Fruit fly (Drosophila melanogaster) whole organism, embryonic: Measurements from ENCODE around the gene CG13364.

Source experiments
- Abd-B ChIP-seq: fragments of 200-800 bp; sonication (Bioruptor generic); optimal IDR thresholded peaks from 2 replicates; lab custom pipeline; 2018; ENCODE audit warnings: missing biosample characterization, mild to moderate bottlenecking, missing genetic modification characterization, moderate library complexity
- Asciz ChIP-seq: fragments of 200-800 bp; sonication (Bioruptor generic); optimal IDR thresholded peaks from 2 replicates; lab custom pipeline; 2017; ENCODE audit warnings: missing biosample characterization, mild to moderate bottlenecking, missing genetic modification characterization, missing genetic modification reagents
- CG10543 ChIP-seq: fragments of 200-800 bp; sonication (Bioruptor generic); optimal IDR thresholded peaks from 3 replicates; lab custom pipeline; 2017; ENCODE audit warnings: missing biosample characterization, mild to moderate bottlenecking, missing genetic modification characterization, moderate library complexity
- CG11504 ChIP-seq: fragments of 200-800 bp; sonication (Bioruptor generic); optimal IDR thresholded peaks from 3 replicates; lab custom pipeline; 2019; ENCODE audit warnings: missing biosample characterization, mild to moderate bottlenecking, missing genetic modification characterization, moderate library complexity
- CG12769 ChIP-seq: fragments of 200-800 bp; sonication (Bioruptor generic); optimal IDR thresholded peaks from 2 replicates; lab custom pipeline; 2019; ENCODE audit warnings: missing biosample characterization, mild to moderate bottlenecking, missing genetic modification characterization, moderate library complexity
- CG1647 ChIP-seq: fragments of 200-800 bp; sonication (Bioruptor generic); optimal IDR thresholded peaks from 3 replicates; lab custom pipeline; 2016; ENCODE audit warnings: missing biosample characterization, missing genetic modification characterization
- CG17186 ChIP-seq: fragments of 200-800 bp; sonication (Bioruptor generic); optimal IDR thresholded peaks from 3 replicates; lab custom pipeline; 2017; ENCODE audit warnings: missing biosample characterization, missing genetic modification reagents, missing genetic modification characterization
- CG17568 ChIP-seq: fragments of 200-800 bp; sonication (Bioruptor generic); optimal IDR thresholded peaks from 2 replicates; lab custom pipeline; 2018; ENCODE audit warnings: missing biosample characterization, mild to moderate bottlenecking, missing genetic modification characterization, moderate library complexity
- CG18599 ChIP-seq: fragments of 200-800 bp; sonication (Bioruptor generic); optimal IDR thresholded peaks from 3 replicates; lab custom pipeline; 2017; ENCODE audit warnings: missing biosample characterization, missing genetic modification characterization, mild to moderate bottlenecking, moderate library complexity, missing genetic modification reagents
- CG3065 ChIP-seq: fragments of 200-800 bp; sonication (Bioruptor generic); optimal IDR thresholded peaks from 2 replicates; lab custom pipeline; 2016; ENCODE audit warnings: missing biosample characterization, missing genetic modification characterization
- CG31441 ChIP-seq: fragments of 200-800 bp; sonication (Bioruptor generic); IDR thresholded peaks from 2 replicates; pipeline ENCODE4 v1.3.6; 2022; ENCODE audit warnings: missing biosample characterization, missing genetic modification characterization
- CG32532 ChIP-seq: fragments of 200-800 bp; sonication (Bioruptor generic); IDR thresholded peaks from 2 replicates; pipeline ENCODE4 v1.3.6; 2022; ENCODE audit warnings: missing biosample characterization, missing genetic modification characterization
- CG3995 ChIP-seq: fragments of 200-800 bp; sonication (Bioruptor generic); optimal IDR thresholded peaks from 3 replicates; lab custom pipeline; 2016; ENCODE audit warnings: missing biosample characterization, missing genetic modification characterization
- CG4282 ChIP-seq: fragments of 200-800 bp; sonication (Bioruptor generic); optimal IDR thresholded peaks from 2 replicates; lab custom pipeline; 2016; ENCODE audit warnings: missing biosample characterization, missing genetic modification characterization
- CG6765 ChIP-seq: fragments of 200-800 bp; sonication (Bioruptor generic); optimal IDR thresholded peaks from 3 replicates; lab custom pipeline; 2017; ENCODE audit warnings: missing biosample characterization, mild to moderate bottlenecking, missing genetic modification characterization
- CG6791 ChIP-seq: fragments of 200-800 bp; sonication (Bioruptor generic); IDR thresholded peaks from 3 replicates; pipeline ENCODE4 v1.3.6; 2022; ENCODE audit warnings: missing biosample characterization, missing genetic modification characterization; ENCODE audit not compliant: partially characterized antibody
- CG9727 ChIP-seq: fragments of 200-800 bp; sonication (Bioruptor generic); optimal IDR thresholded peaks from 3 replicates; lab custom pipeline; 2017; ENCODE audit warnings: missing biosample characterization, mild to moderate bottlenecking, missing genetic modification characterization
- Ets65A ChIP-seq: fragments of 200-800 bp; sonication (Bioruptor generic); peaks from one replicate; lab custom pipeline; 2016; ENCODE audit warnings: missing biosample characterization, missing genetic modification characterization
- Hey ChIP-seq: fragments of 200-800 bp; sonication (Bioruptor generic); optimal IDR thresholded peaks from 3 replicates; lab custom pipeline; 2018; ENCODE audit warnings: missing biosample characterization, mild to moderate bottlenecking, missing genetic modification characterization
- Hr39 ChIP-seq: fragments of >200 bp; optimal IDR thresholded peaks from 2 replicates; lab custom pipeline; 2017
- Hr78 ChIP-seq, 2 experiments: fragments of 200-800 bp in 1 of 2; fragments of >200 bp in 1 of 2; sonication (Bioruptor generic) in 1 of 2; optimal IDR thresholded peaks; 2 replicates each; lab custom pipeline; 2017 to 2019; ENCODE audit warnings: missing biosample characterization in 2 of 2, missing genetic modification characterization in 2 of 2, mild to moderate bottlenecking in 1 of 2, moderate library complexity in 1 of 2
- Pdp1 ChIP-seq, 2 experiments: fragments of 200-800 bp; sonication (Bioruptor generic); optimal IDR thresholded peaks; 3 replicates each; lab custom pipeline; 2016; ENCODE audit warnings: missing biosample characterization in 2 of 2, missing genetic modification characterization in 2 of 2, mild to moderate bottlenecking in 1 of 2, moderate library complexity in 1 of 2
- Sox102F ChIP-seq: fragments of 200-800 bp; sonication (Bioruptor generic); optimal IDR thresholded peaks from 2 replicates; lab custom pipeline; 2018; ENCODE audit warnings: missing biosample characterization, mild to moderate bottlenecking, missing genetic modification characterization, moderate library complexity
- Taf1 ChIP-seq: fragments of 200-800 bp; sonication (Bioruptor generic); IDR thresholded peaks from 2 replicates; pipeline ENCODE4 v1.3.6; 2022; ENCODE audit warnings: missing biosample characterization, missing genetic modification characterization
- Xbp1 ChIP-seq: fragments of 200-800 bp; sonication (Bioruptor generic); optimal IDR thresholded peaks from 3 replicates; lab custom pipeline; 2016; ENCODE audit warnings: missing biosample characterization, mild to moderate bottlenecking, missing genetic modification characterization
- amos ChIP-seq: fragments of 200-800 bp; sonication (Bioruptor generic); IDR thresholded peaks from 2 replicates; pipeline ENCODE4 v1.3.6; 2022; ENCODE audit warnings: missing biosample characterization, missing genetic modification characterization; ENCODE audit not compliant: partially characterized antibody
- ase ChIP-seq: fragments of 200-800 bp; sonication (Bioruptor generic); IDR thresholded peaks from 3 replicates; pipeline ENCODE4 v1.3.6; 2022; ENCODE audit warnings: missing biosample characterization, missing genetic modification characterization
- ato ChIP-seq: fragments of 200-800 bp; sonication (Bioruptor generic); IDR thresholded peaks from 2 replicates; pipeline ENCODE4 v1.3.6; 2022; ENCODE audit warnings: missing biosample characterization, missing genetic modification characterization; ENCODE audit not compliant: partially characterized antibody
- btn ChIP-seq: fragments of 200-800 bp; sonication (Bioruptor generic); optimal IDR thresholded peaks from 2 replicates; lab custom pipeline; 2016; ENCODE audit warnings: missing biosample characterization, missing genetic modification characterization
- chinmo ChIP-seq: fragments of 200-800 bp; sonication (Bioruptor generic); IDR thresholded peaks from 4 replicates; pipeline ENCODE4 v1.3.6; 2022; ENCODE audit warnings: missing biosample characterization, missing genetic modification characterization; ENCODE audit not compliant: partially characterized antibody
- ems ChIP-seq: fragments of 200-800 bp; sonication (Bioruptor generic); optimal IDR thresholded peaks from 3 replicates; lab custom pipeline; 2016; ENCODE audit warnings: missing biosample characterization, missing genetic modification characterization
- gsb ChIP-seq: fragments of 200-800 bp; sonication (Bioruptor generic); IDR thresholded peaks from 2 replicates; pipeline ENCODE4 v1.3.6; 2022; ENCODE audit warnings: missing biosample characterization, missing genetic modification characterization
- lbe ChIP-seq: fragments of 200-800 bp; sonication (Bioruptor generic); optimal IDR thresholded peaks from 2 replicates; lab custom pipeline; 2016; ENCODE audit warnings: missing biosample characterization, mild to moderate bottlenecking, missing genetic modification characterization
- nau ChIP-seq: fragments of 200-800 bp; sonication (Bioruptor generic); optimal IDR thresholded peaks from 3 replicates; lab custom pipeline; 2017; ENCODE audit warnings: missing biosample characterization, mild to moderate bottlenecking, missing genetic modification characterization, missing genetic modification reagents
- repo ChIP-seq: fragments of 200-800 bp; sonication (Bioruptor generic); optimal IDR thresholded peaks from 2 replicates; lab custom pipeline; 2016; ENCODE audit warnings: missing biosample characterization, missing genetic modification characterization
- rib ChIP-seq: fragments of 200-800 bp; sonication (Bioruptor generic); IDR thresholded peaks from 2 replicates; pipeline ENCODE4 v1.3.6; 2022; ENCODE audit warnings: missing biosample characterization, missing genetic modification characterization
- scrt ChIP-seq: fragments of 200-800 bp; sonication (Bioruptor generic); optimal IDR thresholded peaks from 2 replicates; lab custom pipeline; 2018; ENCODE audit warnings: missing biosample characterization, mild to moderate bottlenecking, missing genetic modification characterization, moderate library complexity
- sens ChIP-seq: fragments of 200-800 bp; sonication (Bioruptor generic); peaks from one replicate; lab custom pipeline; 2016; ENCODE audit warnings: missing biosample characterization, missing genetic modification characterization
- sens-2 ChIP-seq: fragments of 200-800 bp; sonication (Bioruptor generic); IDR thresholded peaks from 2 replicates; pipeline ENCODE4 v1.3.6; 2022; ENCODE audit warnings: missing biosample characterization, missing genetic modification characterization
- slp2 ChIP-seq: fragments of 200-800 bp; sonication (Bioruptor generic); optimal IDR thresholded peaks from 2 replicates; lab custom pipeline; 2016; ENCODE audit warnings: missing biosample characterization, missing genetic modification characterization
- sr ChIP-seq: fragments of 200-800 bp; sonication (Bioruptor generic); IDR thresholded peaks from 3 replicates; pipeline ENCODE4 v1.3.6; 2022; ENCODE audit warnings: missing biosample characterization, missing genetic modification characterization

Gene CG13364

dm6 chrX:598322-599057 is 26.5 kb downstream of the CG13364 start (continued):
- TF ChIP-seq Pdp1 (GFP tag; optimal IDR thresholded peaks at IDR 0.05; lab: Kevin White, UChicago) (peak in 1 of 2 experiments; percentile 61), CG6765 (GFP tag; lab: Kevin White, UChicago) (no peak), CG12769 (tag; lab: Kevin White, UChicago) (peak; percentile 71), Hey (tag; lab: Kevin White, UChicago) (peak; percentile 99), CG17568 (GFP tag; lab: Kevin White, UChicago) (no peak), Hr78 (GFP tag; optimal IDR thresholded peaks at IDR 0.05; lab: Kevin White, UChicago) (no peak), repo (no peak), CG10543 (peak; percentile 39), CG3065 (GFP tag; lab: Kevin White, UChicago) (no peak), CG18599 (GFP tag; lab: Kevin White, UChicago) (peak; percentile 7), CG17186 (no peak), nau (no peak), CG6791 (no peak), CG3995 (GFP tag; lab: Kevin White, UChicago) (no peak), lbe (no peak), scrt (no peak)

DNA sequence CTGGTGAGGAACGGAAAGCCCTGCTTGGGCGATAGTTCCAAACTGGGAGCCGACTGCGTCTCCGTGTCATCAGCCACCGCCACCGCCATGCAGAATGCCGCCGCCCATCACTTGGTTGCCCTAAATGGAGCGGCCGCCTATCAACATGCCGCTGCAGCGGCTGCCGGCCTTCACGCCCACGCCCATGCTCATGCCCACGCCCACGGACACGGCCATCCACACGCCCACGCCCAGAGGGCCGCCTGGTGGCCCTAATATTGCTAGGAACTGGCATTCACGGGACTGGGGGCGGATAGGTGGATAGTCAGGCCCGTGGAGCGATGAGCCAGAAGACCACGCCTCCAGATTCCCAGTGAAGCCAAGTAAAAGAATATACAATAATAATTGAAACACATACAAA is 27.9 kb downstream of the CG13364 start:
- TF ChIP-seq CG32532 (GFP tag; lab: Robert Waterston, UW): no peak
- TF ChIP-seq btn (GFP tag; lab: Kevin White, UChicago): no peak
- no peak for TF ChIP-seq sens-2 (GFP tag; lab: Robert Waterston, UW)
- no peak for TF ChIP-seq rib (GFP tag; lab: Robert Waterston, UW)
- no peak for TF ChIP-seq slp2 (GFP tag; lab: Kevin White, UChicago)
- no peak for TF ChIP-seq CG9727
- no peak for TF ChIP-seq Asciz (GFP tag; lab: Kevin White, UChicago)
- TF ChIP-seq amos: 0 out of 2 replicates have a peak, but pooled peaks have one; percentile 18
- TF ChIP-seq sr: peak; percentile 73
- no peak for TF ChIP-seq gsb (GFP tag; lab: Robert Waterston, UW)
- no peak for TF ChIP-seq ato (GFP tag; lab: Robert Waterston, UW)
- no peak for TF ChIP-seq CG31441 (GFP tag; lab: Robert Waterston, UW)
- no peak for TF ChIP-seq CG1647 (GFP tag; lab: Kevin White, UChicago)
- no peak for TF ChIP-seq Abd-B (GFP tag; lab: Kevin White, UChicago)
- no peak for TF ChIP-seq Taf1 (GFP tag; lab: Robert Waterston, UW)
- TF ChIP-seq Hr39 (lab: Kevin White, UChicago): peak; percentile 97
- TF ChIP-seq chinmo (GFP tag; lab: Robert Waterston, UW): no peak
- peak; percentile 15 for TF ChIP-seq sens (GFP tag; lab: Kevin White, UChicago)
- TF ChIP-seq Sox102F (GFP tag; lab: Kevin White, UChicago): no peak
- no peak for TF ChIP-seq CG10543
- no peak for TF ChIP-seq Ets65A
- TF ChIP-seq CG11504 (tag; lab: Kevin White, UChicago): no peak
- TF ChIP-seq CG4282 (GFP tag; lab: Kevin White, UChicago): no peak
- no peak for TF ChIP-seq ase (GFP tag; lab: Robert Waterston, UW)
- no peak for TF ChIP-seq ems (GFP tag; lab: Kevin White, UChicago)
- no peak for TF ChIP-seq Xbp1 (GFP tag; lab: Kevin White, UChicago)
